Fruit fly (Drosophila melanogaster) whole organism, embryonic: ENCODE data around the gene CG7991.

ENCODE experiments used
- CG10565 ChIP-seq: fragments of 200-800 bp; sonication (Bioruptor generic); optimal IDR thresholded peaks from 3 replicates; lab custom pipeline; 2016; ENCODE audit warnings: missing biosample characterization, mild to moderate bottlenecking, missing genetic modification characterization
- CG10979 ChIP-seq: fragments of 200-800 bp; sonication (Bioruptor generic); optimal IDR thresholded peaks from 2 replicates; lab custom pipeline; 2018; ENCODE audit warnings: missing biosample characterization, mild to moderate bottlenecking, missing genetic modification characterization, moderate library complexity
- CG11247 ChIP-seq: fragments of 200-800 bp; sonication (Bioruptor generic); IDR thresholded peaks from 2 replicates; pipeline ENCODE4 v1.3.6; 2022; ENCODE audit warnings: missing biosample characterization, missing genetic modification characterization
- CG11398 ChIP-seq: fragments of 200-800 bp; sonication (Bioruptor generic); optimal IDR thresholded peaks from 2 replicates; lab custom pipeline; 2016; ENCODE audit warnings: missing biosample characterization, missing genetic modification characterization
- CG12299 ChIP-seq: fragments of 200-800 bp; sonication (Bioruptor generic); optimal IDR thresholded peaks from 2 replicates; lab custom pipeline; 2018; ENCODE audit warnings: missing biosample characterization, mild to moderate bottlenecking, missing genetic modification characterization
- CG1233 ChIP-seq: fragments of 200-800 bp; sonication (Bioruptor generic); optimal IDR thresholded peaks from 4 replicates; lab custom pipeline; 2018; ENCODE audit warnings: missing biosample characterization, mild to moderate bottlenecking, missing genetic modification characterization
- CG12659 ChIP-seq: fragments of 200-800 bp; sonication (Bioruptor generic); optimal IDR thresholded peaks from 3 replicates; lab custom pipeline; 2017; ENCODE audit warnings: mild to moderate bottlenecking, missing biosample characterization, missing genetic modification reagents, missing genetic modification characterization
- CG13424 ChIP-seq: fragments of 200-800 bp; sonication (Bioruptor generic); optimal IDR thresholded peaks from 2 replicates; lab custom pipeline; 2019; ENCODE audit warnings: missing biosample characterization, mild to moderate bottlenecking, missing genetic modification characterization, moderate library complexity
- CG14965 ChIP-seq: fragments of 200-800 bp; sonication (Bioruptor generic); optimal IDR thresholded peaks from 2 replicates; lab custom pipeline; 2016; ENCODE audit warnings: missing biosample characterization, missing genetic modification characterization, borderline replicate concordance
- CG15073 ChIP-seq: fragments of 200-800 bp; sonication (Bioruptor generic); optimal IDR thresholded peaks from 2 replicates; lab custom pipeline; 2016; ENCODE audit warnings: missing biosample characterization, missing genetic modification characterization
- CG15601 ChIP-seq: fragments of 200-800 bp; sonication (Bioruptor generic); optimal IDR thresholded peaks from 3 replicates; lab custom pipeline; 2019; ENCODE audit warnings: missing biosample characterization, mild to moderate bottlenecking, missing genetic modification characterization, moderate library complexity
- CG1603 ChIP-seq: fragments of 200-800 bp; sonication (Bioruptor generic); optimal IDR thresholded peaks from 2 replicates; lab custom pipeline; 2019; ENCODE audit warnings: missing biosample characterization, mild to moderate bottlenecking, missing genetic modification characterization, moderate library complexity
- CG16863 ChIP-seq: fragments of 200-800 bp; sonication (Bioruptor generic); optimal IDR thresholded peaks from 3 replicates; lab custom pipeline; 2016; ENCODE audit warnings: missing biosample characterization, missing genetic modification characterization
- CG17186 ChIP-seq: fragments of 200-800 bp; sonication (Bioruptor generic); optimal IDR thresholded peaks from 3 replicates; lab custom pipeline; 2017; ENCODE audit warnings: missing biosample characterization, missing genetic modification reagents, missing genetic modification characterization
- CG3065 ChIP-seq: fragments of 200-800 bp; sonication (Bioruptor generic); optimal IDR thresholded peaks from 2 replicates; lab custom pipeline; 2016; ENCODE audit warnings: missing biosample characterization, missing genetic modification characterization
- CG4282 ChIP-seq: fragments of 200-800 bp; sonication (Bioruptor generic); optimal IDR thresholded peaks from 2 replicates; lab custom pipeline; 2016; ENCODE audit warnings: missing biosample characterization, missing genetic modification characterization
- CG4404 ChIP-seq: fragments of 200-800 bp; sonication (Bioruptor generic); IDR thresholded peaks from 2 replicates; pipeline ENCODE4 v1.3.6; 2022; ENCODE audit warnings: missing biosample characterization, missing genetic modification characterization
- CG4730 ChIP-seq: fragments of 200-800 bp; sonication (Bioruptor generic); IDR thresholded peaks from 2 replicates; pipeline ENCODE4 v1.3.6; 2022; ENCODE audit warnings: missing biosample characterization, missing genetic modification characterization
- CG5245 ChIP-seq: fragments of 200-800 bp; sonication (Bioruptor generic); optimal IDR thresholded peaks from 3 replicates; lab custom pipeline; 2016; ENCODE audit warnings: missing biosample characterization, missing genetic modification characterization
- CG7556 ChIP-seq: fragments of 200-800 bp; sonication (Bioruptor generic); optimal IDR thresholded peaks from 2 replicates; lab custom pipeline; 2017; ENCODE audit warnings: missing biosample characterization, mild to moderate bottlenecking, missing genetic modification characterization
- CG7786 ChIP-seq: fragments of 200-800 bp; sonication (Bioruptor generic); optimal IDR thresholded peaks from 2 replicates; lab custom pipeline; 2016; ENCODE audit warnings: missing biosample characterization, missing genetic modification characterization
- CG8281 ChIP-seq: fragments of 200-800 bp; sonication (Bioruptor generic); optimal IDR thresholded peaks from 2 replicates; lab custom pipeline; 2018; ENCODE audit warnings: missing biosample characterization, mild to moderate bottlenecking, missing genetic modification characterization, moderate library complexity
- CG9437 ChIP-seq: fragments of 200-800 bp; sonication (Bioruptor generic); optimal IDR thresholded peaks from 2 replicates; lab custom pipeline; 2018; ENCODE audit warnings: missing biosample characterization, mild to moderate bottlenecking, missing genetic modification characterization
- CG9932 ChIP-seq: fragments of 200-800 bp; sonication (Bioruptor generic); IDR thresholded peaks from 2 replicates; pipeline ENCODE4 v1.3.6; 2022; ENCODE audit warnings: missing biosample characterization, missing genetic modification characterization
- Dad ChIP-seq: fragments of 200-800 bp; sonication (Bioruptor generic); optimal IDR thresholded peaks from 3 replicates; lab custom pipeline; 2016; ENCODE audit warnings: missing biosample characterization, missing genetic modification characterization
- Dp ChIP-seq: fragments of 200-800 bp; sonication (Bioruptor generic); optimal IDR thresholded peaks from 2 replicates; lab custom pipeline; 2018; ENCODE audit warnings: missing biosample characterization, mild to moderate bottlenecking, missing genetic modification characterization, moderate library complexity
- Eip74EF ChIP-seq, 2 experiments: fragments of 200-800 bp in 1 of 2; fragments of >200 bp in 1 of 2; sonication (Bioruptor generic) in 1 of 2; optimal IDR thresholded peaks; 2 replicates each; lab custom pipeline; 2017 to 2019; ENCODE audit warnings: missing biosample characterization in 2 of 2, missing genetic modification characterization in 2 of 2, mild to moderate bottlenecking in 1 of 2, moderate library complexity in 1 of 2
- HmgZ ChIP-seq: fragments of 200-800 bp; sonication (Bioruptor generic); optimal IDR thresholded peaks from 2 replicates; lab custom pipeline; 2018; ENCODE audit warnings: missing biosample characterization, mild to moderate bottlenecking, missing genetic modification characterization
- Hr51 ChIP-seq, 2 experiments: fragments of 200-800 bp; sonication (Bioruptor generic); optimal IDR thresholded peaks; 2 replicates in 1 of 2; 3 replicates in 1 of 2; lab custom pipeline; 2016 to 2018; ENCODE audit warnings: missing biosample characterization in 2 of 2, missing genetic modification characterization in 2 of 2, mild to moderate bottlenecking in 1 of 2, moderate library complexity in 1 of 2
- Ssrp ChIP-seq: fragments of 200-800 bp; sonication (Bioruptor generic); optimal IDR thresholded peaks from 2 replicates; lab custom pipeline; 2018; ENCODE audit warnings: missing biosample characterization, mild to moderate bottlenecking, missing genetic modification characterization, moderate library complexity
- Xrp1 ChIP-seq: fragments of 200-800 bp; sonication (Bioruptor generic); IDR thresholded peaks from 2 replicates; pipeline ENCODE4 v1.3.6; 2022; ENCODE audit warnings: missing biosample characterization, missing genetic modification characterization
- ara ChIP-seq: fragments of 200-800 bp; sonication (Bioruptor generic); IDR thresholded peaks from 2 replicates; pipeline ENCODE4 v1.3.6; 2022; ENCODE audit warnings: missing biosample characterization, missing genetic modification characterization
- ash1 ChIP-seq: fragments of 200-800 bp; sonication (Bioruptor generic); optimal IDR thresholded peaks from 2 replicates; lab custom pipeline; 2018; ENCODE audit warnings: missing biosample characterization, mild to moderate bottlenecking, missing genetic modification characterization
- danr ChIP-seq: fragments of 200-800 bp; sonication (Bioruptor generic); IDR thresholded peaks from 2 replicates; pipeline ENCODE4 v1.3.6; 2022; ENCODE audit warnings: missing biosample characterization, missing genetic modification characterization
- hkb ChIP-seq, 2 experiments: fragments of 200-800 bp in 1 of 2; fragments of >200 bp in 1 of 2; sonication (Bioruptor generic) in 1 of 2; IDR thresholded peaks in 1 of 2; optimal IDR thresholded peaks in 1 of 2; 2 replicates each; pipeline versions ENCODE4 v1.3.6 to Lab custom; 2017 to 2022; ENCODE audit warnings: missing biosample characterization in 1 of 2, missing genetic modification characterization in 1 of 2
- knrl ChIP-seq: fragments of 200-800 bp; sonication (Bioruptor generic); IDR thresholded peaks from 3 replicates; pipeline ENCODE4 v1.3.6; 2022; ENCODE audit warnings: missing biosample characterization, missing genetic modification characterization; ENCODE audit not compliant: partially characterized antibody
- lilli ChIP-seq: fragments of 200-800 bp; sonication (Bioruptor generic); optimal IDR thresholded peaks from 3 replicates; lab custom pipeline; 2016; ENCODE audit warnings: missing biosample characterization, missing genetic modification characterization
- nerfin-2 ChIP-seq: fragments of 200-800 bp; sonication (Bioruptor generic); IDR thresholded peaks from 2 replicates; pipeline ENCODE4 v1.3.6; 2022; ENCODE audit warnings: missing biosample characterization, missing genetic modification characterization; ENCODE audit not compliant: partially characterized antibody
- oc ChIP-seq: fragments of 200-800 bp; sonication (Bioruptor generic); optimal IDR thresholded peaks from 2 replicates; lab custom pipeline; 2018; ENCODE audit warnings: missing biosample characterization, mild to moderate bottlenecking, missing genetic modification characterization, moderate library complexity
- p53 ChIP-seq: fragments of 200-800 bp; sonication (Bioruptor generic); optimal IDR thresholded peaks from 2 replicates; lab custom pipeline; 2016; ENCODE audit warnings: missing biosample characterization, missing genetic modification characterization
- pb ChIP-seq: fragments of 200-800 bp; sonication (Bioruptor generic); optimal IDR thresholded peaks from 3 replicates; lab custom pipeline; 2016; ENCODE audit warnings: missing biosample characterization, missing genetic modification characterization
- sna ChIP-seq: fragments of 200-800 bp; sonication (Bioruptor generic); IDR thresholded peaks from 2 replicates; pipeline ENCODE4 v1.3.6; 2022; ENCODE audit warnings: missing biosample characterization, missing genetic modification characterization; ENCODE audit not compliant: partially characterized antibody
- sqz ChIP-seq: fragments of 200-800 bp; sonication (Bioruptor generic); optimal IDR thresholded peaks from 3 replicates; lab custom pipeline; 2018; ENCODE audit warnings: missing biosample characterization, mild to moderate bottlenecking, missing genetic modification characterization
- sug ChIP-seq: fragments of 200-800 bp; optimal IDR thresholded peaks from 2 replicates; lab custom pipeline; 2019; ENCODE audit warnings: missing biosample characterization, mild to moderate bottlenecking, missing genetic modification characterization, moderate library complexity
- tll ChIP-seq, 2 experiments: fragments of 200-800 bp in 1 of 2; fragments of >200 bp in 1 of 2; sonication (Bioruptor generic) in 1 of 2; optimal IDR thresholded peaks; 2 replicates each; lab custom pipeline; 2017 to 2019; ENCODE audit warnings: missing biosample characterization in 2 of 2, missing genetic modification characterization in 2 of 2, mild to moderate bottlenecking in 1 of 2, moderate library complexity in 1 of 2

CG7991 gene

dm6 chr3L:1690727-1691413, 16.4 kb downstream of the CG7991 start (continued):
- TF ChIP-seq CG15073: no peak
- TF ChIP-seq CG16863 (GFP tag; lab: Kevin White, UChicago): peak; percentile 5
- no peak for TF ChIP-seq CG4404
- TF ChIP-seq CG4730 (GFP tag; lab: Robert Waterston, UW): no peak
- TF ChIP-seq HmgZ (tag; lab: Kevin White, UChicago): no peak
- TF ChIP-seq, all 482 proteins: peak for 156

- 0 out of 2 replicates have a peak, but pooled peaks have one; percentile 35 for TF ChIP-seq CG4404
- no peak for TF ChIP-seq CG7556 (GFP tag; lab: Kevin White, UChicago)
- TF ChIP-seq CG10979 (tag; lab: Kevin White, UChicago): no peak
- TF ChIP-seq danr (GFP tag; lab: Robert Waterston, UW): no peak
- TF ChIP-seq Ssrp (tag; lab: Kevin White, UChicago): no peak
- TF ChIP-seq CG8281: no peak
- TF ChIP-seq hkb (optimal IDR thresholded peaks at IDR 0.05; lab: Kevin White, UChicago): no peak
- no peak for TF ChIP-seq hkb (GFP tag; IDR thresholded peaks at IDR 0.05; lab: Robert Waterston, UW)
- TF ChIP-seq Dp (GFP tag; lab: Kevin White, UChicago): no peak
- no peak for TF ChIP-seq Hr51 (GFP tag; optimal IDR thresholded peaks at IDR 0.05; lab: Kevin White, UChicago)
- TF ChIP-seq CG17186 (GFP tag; lab: Kevin White, UChicago): no peak
- no peak for TF ChIP-seq sna (GFP tag; lab: Robert Waterston, UW)
- TF ChIP-seq sqz (GFP tag; lab: Kevin White, UChicago): no peak
- no peak for TF ChIP-seq Eip74EF (GFP tag; optimal IDR thresholded peaks at IDR 0.05; lab: Kevin White, UChicago)
- TF ChIP-seq CG9437 (GFP tag; lab: Kevin White, UChicago): no peak
- TF ChIP-seq p53 (GFP tag; lab: Kevin White, UChicago): no peak
- peak; percentile 49 for TF ChIP-seq Xrp1 (GFP tag; lab: Robert Waterston, UW)
- no peak for TF ChIP-seq CG7786 (GFP tag; lab: Kevin White, UChicago)
- no peak for TF ChIP-seq CG13424 (tag; lab: Kevin White, UChicago)
- TF ChIP-seq CG12659 (GFP tag; lab: Kevin White, UChicago): no peak
- TF ChIP-seq CG1603 (tag; lab: Kevin White, UChicago): peak; percentile 55
- no peak for TF ChIP-seq lilli (GFP tag; lab: Kevin White, UChicago)
- no peak for TF ChIP-seq CG9932 (GFP tag; lab: Robert Waterston, UW)
- no peak for TF ChIP-seq sug (tag; lab: Kevin White, UChicago)
- no peak for TF ChIP-seq CG11398 (GFP tag; lab: Kevin White, UChicago)
- TF ChIP-seq tll (GFP tag; optimal IDR thresholded peaks at IDR 0.05; lab: Kevin White, UChicago): no peak
- TF ChIP-seq CG4282: no peak
- TF ChIP-seq knrl (GFP tag; lab: Robert Waterston, UW): no peak
- no peak for TF ChIP-seq CG5245 (GFP tag; lab: Kevin White, UChicago)
- no peak for TF ChIP-seq CG15601 (tag; lab: Kevin White, UChicago)
- TF ChIP-seq nerfin-2: no peak
- TF ChIP-seq CG11247 (GFP tag; lab: Robert Waterston, UW): 0 out of 2 replicates have a peak, but pooled peaks have one; percentile 16
- TF ChIP-seq CG14965 (GFP tag; lab: Kevin White, UChicago): no peak
- TF ChIP-seq ara (GFP tag; lab: Robert Waterston, UW): 0 out of 2 replicates have a peak, but pooled peaks have one; percentile 32
- TF ChIP-seq pb: no peak
- no peak for TF ChIP-seq CG12299 (tag; lab: Kevin White, UChicago)
- no peak for TF ChIP-seq CG1233
- TF ChIP-seq ash1 (GFP tag; lab: Kevin White, UChicago): no peak
- TF ChIP-seq CG10565 (GFP tag; lab: Kevin White, UChicago): no peak
- TF ChIP-seq CG3065 (GFP tag; lab: Kevin White, UChicago): no peak
- no peak for TF ChIP-seq oc (tag; lab: Kevin White, UChicago)
- TF ChIP-seq Dad (GFP tag; lab: Kevin White, UChicago): no peak
Observed at dm6 chr3L:1692122-1692786, 17.7 kb downstream of the CG7991 start.
